Worm (Caenorhabditis elegans) whole organism, L1 larva: ENCODE results near the gene kxd-1.

Experiments used
- C04F5.9 ChIP-seq: sonication (generic microtip); optimal IDR thresholded peaks from 2 replicates; lab custom pipeline; 2016; ENCODE audit warnings: missing genetic modification characterization, missing compliant biosample characterization
- C34B4.2 ChIP-seq: sonication (generic microtip); optimal IDR thresholded peaks from 2 replicates; lab custom pipeline; 2017; ENCODE audit warnings: mild to moderate bottlenecking, missing genetic modification characterization, missing compliant biosample characterization
- Y116A8C.19 ChIP-seq: sonication (generic microtip); optimal IDR thresholded peaks from 2 replicates; lab custom pipeline; 2016; ENCODE audit warnings: missing compliant biosample characterization, missing genetic modification characterization, borderline replicate concordance
- aly-2 ChIP-seq: fragments of 150-350 bp; optimal IDR thresholded peaks from 2 replicates; lab custom pipeline; 2014; ENCODE audit warnings: missing biosample characterization, missing genetic modification characterization
- ceh-82 ChIP-seq, 3 experiments: fragments of 150-350 bp in 1 of 3; sonication (generic microtip) in 2 of 3; optimal IDR thresholded peaks; 2 replicates each; lab custom pipeline; 2014 to 2017; ENCODE audit warnings: missing biosample characterization in 3 of 3, missing genetic modification characterization in 3 of 3
- dsc-1 ChIP-seq: sonication (generic microtip); optimal IDR thresholded peaks from 2 replicates; lab custom pipeline; 2016; ENCODE audit warnings: mild to moderate bottlenecking, missing genetic modification characterization, missing compliant biosample characterization
- efl-3 ChIP-seq: fragments of 200-800 bp; sonication (Bioruptor generic); optimal IDR thresholded peaks from 2 replicates; lab custom pipeline; 2018; ENCODE audit warnings: mild to moderate bottlenecking, missing genetic modification characterization, missing compliant biosample characterization
- egl-27 ChIP-seq, 2 experiments: fragments of 150-350 bp in 1 of 2; sonication (generic microtip); optimal IDR thresholded peaks; 3 replicates each; lab custom pipeline; 2017 to 2018; ENCODE audit warnings: missing biosample characterization in 2 of 2, missing genetic modification characterization in 2 of 2, missing genetic modification reagents in 2 of 2
- elt-2 ChIP-seq: sonication (generic microtip); optimal IDR thresholded peaks from 2 replicates; lab custom pipeline; 2016; ENCODE audit warnings: missing genetic modification characterization, mild to moderate bottlenecking, inconsistent platforms, missing compliant biosample characterization, missing genetic modification reagents
- fkh-8 ChIP-seq: sonication (generic microtip); optimal IDR thresholded peaks from 2 replicates; lab custom pipeline; 2016; ENCODE audit warnings: mild to moderate bottlenecking, missing genetic modification characterization, missing compliant biosample characterization
- fos-1 ChIP-seq: fragments of 150-350 bp; optimal IDR thresholded peaks from 2 replicates; lab custom pipeline; 2014; ENCODE audit warnings: missing biosample characterization, missing genetic modification characterization
- grh-1 ChIP-seq: fragments of 200-800 bp; sonication (Bioruptor generic); IDR thresholded peaks from 2 replicates; pipeline ENCODE4 v1.3.6; 2022; ENCODE audit warnings: missing genetic modification reagents, missing genetic modification characterization, missing compliant biosample characterization
- hlh-4 ChIP-seq: sonication (generic microtip); optimal IDR thresholded peaks from 2 replicates; lab custom pipeline; 2016; ENCODE audit warnings: mild to moderate bottlenecking, missing genetic modification characterization, missing compliant biosample characterization
- lin-14 ChIP-seq: fragments of 200-800 bp; sonication (Bioruptor generic); optimal IDR thresholded peaks from 2 replicates; lab custom pipeline; 2018; ENCODE audit warnings: mild to moderate bottlenecking, missing genetic modification characterization, moderate library complexity, missing compliant biosample characterization
- lin-39 ChIP-seq: fragments of 150-350 bp; optimal IDR thresholded peaks from 2 replicates; lab custom pipeline; 2014; ENCODE audit warnings: missing biosample characterization, missing genetic modification reagents, missing genetic modification characterization
- lir-3 ChIP-seq: sonication (generic microtip); optimal IDR thresholded peaks from 2 replicates; lab custom pipeline; 2016; ENCODE audit warnings: mild to moderate bottlenecking, missing genetic modification characterization, moderate library complexity, missing compliant biosample characterization; ENCODE audit not compliant: poor library complexity
- mab-9 ChIP-seq: fragments of 200-800 bp; sonication (Bioruptor generic); IDR thresholded peaks from 2 replicates; pipeline ENCODE4 v1.3.6; 2022; ENCODE audit warnings: missing genetic modification reagents, missing genetic modification characterization, missing compliant biosample characterization
- mdl-1 ChIP-seq, 2 experiments: fragments of 150-350 bp; optimal IDR thresholded peaks; 2 replicates each; lab custom pipeline; 2014 to 2017; ENCODE audit warnings: missing biosample characterization in 2 of 2, missing genetic modification characterization in 2 of 2, inconsistent platforms in 1 of 2
- nhr-11 ChIP-seq: fragments of 150-350 bp; optimal IDR thresholded peaks from 2 replicates; lab custom pipeline; 2014; ENCODE audit warnings: missing biosample characterization, missing genetic modification characterization
- nhr-12 ChIP-seq: sonication (generic microtip); optimal IDR thresholded peaks from 2 replicates; lab custom pipeline; 2017; ENCODE audit warnings: missing biosample characterization, missing genetic modification characterization
- nhr-19 ChIP-seq: fragments of 200-800 bp; sonication (Bioruptor generic); conservative IDR thresholded peaks from 2 replicates; pipeline ENCODE4 v1.3.6; 2022; ENCODE audit warnings: missing genetic modification characterization, missing compliant biosample characterization
- nhr-237 ChIP-seq: fragments of 150-350 bp; optimal IDR thresholded peaks from 2 replicates; lab custom pipeline; 2014; ENCODE audit warnings: missing biosample characterization, missing genetic modification characterization
- nhr-71 ChIP-seq: sonication (generic microtip); optimal IDR thresholded peaks from 2 replicates; lab custom pipeline; 2016; ENCODE audit warnings: mild to moderate bottlenecking, missing genetic modification characterization, moderate library complexity, missing compliant biosample characterization
- nhr-85 ChIP-seq: sonication (generic microtip); peaks from one replicate; lab custom pipeline; 2016; ENCODE audit warnings: missing genetic modification characterization, inconsistent platforms, missing compliant biosample characterization
- nhr-90 ChIP-seq: sonication (generic microtip); optimal IDR thresholded peaks from 2 replicates; lab custom pipeline; 2016; ENCODE audit warnings: mild to moderate bottlenecking, missing genetic modification characterization, missing compliant biosample characterization; ENCODE audit not compliant: poor library complexity
- rnt-1 ChIP-seq: sonication (generic microtip); optimal IDR thresholded peaks from 2 replicates; lab custom pipeline; 2016; ENCODE audit warnings: mild to moderate bottlenecking, missing genetic modification characterization, moderate library complexity, missing compliant biosample characterization
- snu-23 ChIP-seq: sonication (generic microtip); optimal IDR thresholded peaks from 2 replicates; lab custom pipeline; 2016; ENCODE audit warnings: missing genetic modification characterization, missing compliant biosample characterization
- sup-37 ChIP-seq: fragments of 200-800 bp; sonication (Bioruptor generic); optimal IDR thresholded peaks from 2 replicates; lab custom pipeline; 2018; ENCODE audit warnings: mild to moderate bottlenecking, missing genetic modification characterization, missing compliant biosample characterization
- swsn-7 ChIP-seq: sonication (generic microtip); optimal IDR thresholded peaks from 2 replicates; lab custom pipeline; 2016; ENCODE audit warnings: missing genetic modification characterization, missing compliant biosample characterization
- tlp-1 ChIP-seq: fragments of 150-350 bp; optimal IDR thresholded peaks from 2 replicates; lab custom pipeline; 2014; ENCODE audit warnings: missing biosample characterization, missing genetic modification characterization
- unc-30 ChIP-seq: sonication (generic microtip); optimal IDR thresholded peaks from 2 replicates; lab custom pipeline; 2017; ENCODE audit warnings: missing biosample characterization, missing genetic modification characterization
- unc-62 ChIP-seq: fragments of 150-350 bp; optimal IDR thresholded peaks from 2 replicates; lab custom pipeline; 2014; ENCODE audit warnings: missing biosample characterization, missing genetic modification reagents, missing genetic modification characterization
- unc-86 ChIP-seq: sonication (generic microtip); optimal IDR thresholded peaks from 2 replicates; lab custom pipeline; 2016; ENCODE audit warnings: missing genetic modification characterization, missing compliant biosample characterization
- unc-98 ChIP-seq: fragments of 200-800 bp; sonication (Bioruptor generic); IDR thresholded peaks from 2 replicates; pipeline ENCODE4 v1.3.6; 2022; ENCODE audit warnings: missing genetic modification characterization, missing compliant biosample characterization
- vab-15 ChIP-seq: sonication (generic microtip); optimal IDR thresholded peaks from 2 replicates; lab custom pipeline; 2017; ENCODE audit warnings: missing genotype, mild to moderate bottlenecking, missing genetic modification characterization, missing compliant biosample characterization
- zag-1 ChIP-seq: fragments of 150-350 bp; optimal IDR thresholded peaks from 2 replicates; lab custom pipeline; 2014; ENCODE audit warnings: missing biosample characterization, missing genetic modification characterization
- zip-4 ChIP-seq: fragments of 200-800 bp; sonication (Bioruptor generic); optimal IDR thresholded peaks from 2 replicates; lab custom pipeline; 2018; ENCODE audit warnings: mild to moderate bottlenecking, missing genetic modification characterization, moderate library complexity, missing compliant biosample characterization

Gene kxd-1

DNA sequence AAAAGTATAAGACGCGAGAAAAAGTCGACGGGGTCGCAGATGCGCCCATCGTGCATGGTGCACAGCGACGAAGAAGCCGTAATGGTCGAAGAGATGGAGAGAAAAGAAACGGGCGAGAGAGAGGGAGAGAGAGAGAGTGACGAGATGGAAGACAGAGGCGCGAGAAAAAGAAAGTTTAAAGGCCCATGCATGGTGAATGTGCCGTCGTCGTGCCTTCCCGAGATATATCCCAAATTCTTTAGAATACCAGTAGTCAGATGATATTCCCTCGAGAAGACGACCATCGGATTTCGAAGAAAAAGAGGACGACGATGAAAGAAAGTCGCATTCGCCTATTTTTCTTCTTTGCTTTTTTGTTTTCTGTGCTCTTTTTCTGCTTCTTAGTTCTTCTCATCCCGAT is 5.3 kb upstream of the kxd-1 start (continued):
- peak in 1 of 3 experiments; percentile 19 for TF ChIP-seq ceh-82 (tag; optimal IDR thresholded peaks at IDR 0.05; lab: Kevin White, UChicago)
- no peak for TF ChIP-seq tlp-1 (tag; lab: Kevin White, UChicago)
- no peak for TF ChIP-seq grh-1 (GFP tag; lab: Robert Waterston, UW)
- no peak for TF ChIP-seq fos-1 (tag; lab: Kevin White, UChicago)
- TF ChIP-seq nhr-85 (tag; lab: Kevin White, UChicago) = no peak

DNA sequence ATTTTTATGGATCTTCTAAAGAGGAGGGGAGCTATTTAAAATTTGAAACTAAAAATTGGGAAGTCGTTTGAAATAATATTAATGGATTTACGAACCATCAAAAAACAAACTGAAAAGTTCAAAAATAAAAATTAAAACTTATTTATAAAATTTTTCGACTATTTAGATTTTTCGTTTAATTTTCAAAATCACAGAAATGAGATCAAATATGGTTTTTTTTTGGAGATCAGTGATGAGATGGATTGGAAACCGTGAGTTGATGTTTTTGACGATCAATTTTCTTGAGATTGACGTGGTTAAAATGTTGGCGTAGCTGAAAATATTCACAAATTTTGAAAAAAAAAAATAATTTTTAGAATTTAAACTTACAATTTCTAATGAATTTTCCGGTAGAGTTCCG is 2.3 kb upstream of the kxd-1 start, which contains the start of gene C13F10.5:
Gene C13F10.5 (minus strand): TSS at position 101 of the 400 bp plus-strand sequence.
- no peak for TF ChIP-seq zag-1
- TF ChIP-seq unc-98 (GFP tag; lab: Robert Waterston, UW) = no peak
- TF ChIP-seq lir-3 (tag; lab: Kevin White, UChicago) = no peak

DNA sequence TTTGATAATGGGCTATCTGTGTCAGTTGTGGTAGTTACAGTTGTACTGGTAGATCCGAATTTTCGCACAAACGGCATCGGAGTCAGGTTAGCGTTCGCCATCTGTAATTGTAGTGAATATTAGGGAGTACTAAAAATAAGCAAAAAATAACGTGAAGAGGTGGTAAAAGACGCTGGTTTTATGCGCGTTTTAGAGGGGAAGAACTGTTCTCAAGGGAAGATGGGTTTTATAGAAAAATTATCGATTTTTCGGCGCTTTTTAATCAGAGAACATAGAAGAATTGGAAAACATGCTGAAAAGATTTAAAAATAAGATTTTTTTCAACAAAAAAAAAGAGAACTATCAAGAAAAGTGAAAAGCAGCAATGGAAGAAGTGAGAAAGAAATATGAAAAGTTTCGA is 1.9 kb downstream of the kxd-1 start, which contains the start of gene C13F10.7:
Gene C13F10.7 (minus strand): TSS at position 101 of the 400 bp plus-strand sequence.
- TF ChIP-seq nhr-237 (no peak), lin-39 (tag; lab: Kevin White, UChicago) (no peak), hlh-4 (tag; lab: Kevin White, UChicago) (no peak), mdl-1 (tag; optimal IDR thresholded peaks at IDR 0.05; lab: Kevin White, UChicago) (no peak), zag-1 (no peak), fkh-8 (no peak), swsn-7 (no peak), unc-86 (no peak), nhr-90 (tag; lab: Kevin White, UChicago) (no peak), nhr-12 (tag; lab: Kevin White, UChicago) (no peak), nhr-71 (no peak), aly-2 (tag; lab: Kevin White, UChicago) (no peak)

DNA sequence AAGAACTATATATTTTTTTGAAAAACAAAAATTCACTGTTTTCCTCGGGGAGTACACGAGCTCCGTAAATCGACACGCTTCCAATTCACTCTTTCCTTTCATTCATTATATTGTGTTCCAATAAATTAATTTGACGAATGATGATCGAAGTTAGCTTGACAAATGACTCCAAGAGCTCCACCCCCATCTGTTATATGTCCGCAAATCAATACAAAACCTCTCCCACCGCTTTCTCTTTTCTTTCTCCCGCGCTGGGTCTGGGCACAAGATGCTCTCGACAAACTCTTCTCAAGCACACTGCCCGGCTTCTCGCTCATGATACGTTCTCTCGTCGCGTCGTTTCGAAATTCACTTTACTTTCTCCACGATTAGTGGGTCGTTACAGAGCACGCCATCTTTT is 2.7 kb downstream of the kxd-1 start, which contains the start of gene C13F10.1:
Gene C13F10.1 (plus strand): TSS at position 138 of the 400 bp plus-strand sequence.
- no peak for TF ChIP-seq nhr-90 (tag; lab: Kevin White, UChicago)
- no peak for TF ChIP-seq vab-15 (tag; lab: Kevin White, UChicago)
- no peak for TF ChIP-seq Y116A8C.19
- no peak for TF ChIP-seq mdl-1 (tag; optimal IDR thresholded peaks at IDR 0.05; lab: Kevin White, UChicago)
- TF ChIP-seq lin-14 = peak; percentile 40
- peak; percentile 53 for TF ChIP-seq rnt-1 (tag; lab: Kevin White, UChicago)
- peak; percentile 23 for TF ChIP-seq dsc-1 (tag; lab: Kevin White, UChicago)
- TF ChIP-seq unc-62 (GFP tag; lab: Kevin White, UChicago) = no peak
- no peak for TF ChIP-seq snu-23 (GFP tag; lab: Kevin White, UChicago)
- no peak for TF ChIP-seq egl-27 (tag; optimal IDR thresholded peaks at IDR 0.05; lab: Kevin White, UChicago)
- TF ChIP-seq ceh-82 (tag; optimal IDR thresholded peaks at IDR 0.05; lab: Kevin White, UChicago) = peak in 1 of 3 experiments; percentile 2
- no peak for TF ChIP-seq efl-3 (GFP tag; lab: Kevin White, UChicago)
- TF ChIP-seq zip-4 (GFP tag; lab: Kevin White, UChicago) = no peak
- no peak for TF ChIP-seq C04F5.9 (tag; lab: Kevin White, UChicago)
- TF ChIP-seq, all 84 proteins: peak for 4

DNA sequence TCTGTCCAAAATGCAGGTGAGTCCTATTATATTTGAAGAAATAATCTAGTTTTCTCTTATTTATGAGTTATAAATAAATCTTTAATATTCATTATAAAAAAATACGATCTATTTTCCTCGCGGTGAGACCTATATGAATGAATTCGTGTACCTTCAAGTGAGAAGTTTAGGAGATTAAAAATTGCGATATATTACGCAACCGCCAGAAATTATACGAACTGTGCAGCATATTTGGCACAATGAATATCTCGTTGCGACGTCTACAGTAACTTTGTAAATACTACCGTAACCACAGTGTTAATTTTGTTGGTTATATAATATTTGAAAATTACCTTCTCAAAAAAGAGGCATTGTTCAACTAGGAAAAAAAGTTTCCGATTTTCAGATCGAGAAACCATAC is 3.1 kb downstream of the kxd-1 start:
- TF ChIP-seq unc-30 (tag; lab: Kevin White, UChicago) (no peak), sup-37 (GFP tag; lab: Kevin White, UChicago) (no peak), grh-1 (GFP tag; lab: Robert Waterston, UW) (no peak), nhr-237 (no peak), mab-9 (GFP tag; lab: Robert Waterston, UW) (no peak), elt-2 (tag; lab: Kevin White, UChicago) (no peak), unc-62 (GFP tag; lab: Kevin White, UChicago) (no peak), nhr-19 (no peak), lin-14 (no peak), nhr-11 (tag; lab: Kevin White, UChicago) (no peak), C34B4.2 (tag; lab: Kevin White, UChicago) (no peak)
